Worm (Caenorhabditis elegans) whole organism, L3 larva: ENCODE data around the gene sri-10.

Experiments
- R02D3.7 ChIP-seq: fragments of 150-350 bp; optimal IDR thresholded peaks from 2 replicates; lab custom pipeline; 2014; ENCODE audit warnings: missing biosample characterization, missing genetic modification characterization
- aly-2 ChIP-seq: fragments of 150-350 bp; optimal IDR thresholded peaks from 2 replicates; lab custom pipeline; 2014; ENCODE audit warnings: missing biosample characterization, missing genetic modification characterization
- ama-1 ChIP-seq: fragments of 150-350 bp; optimal IDR thresholded peaks from 2 replicates; lab custom pipeline; 2018
- ceh-16 ChIP-seq: sonication (generic microtip); optimal IDR thresholded peaks from 2 replicates; lab custom pipeline; 2017; ENCODE audit warnings: missing biosample characterization, missing genetic modification characterization
- ceh-28 ChIP-seq: fragments of 150-350 bp; optimal IDR thresholded peaks from 2 replicates; lab custom pipeline; 2014; ENCODE audit warnings: missing biosample characterization, missing genetic modification reagents, missing genetic modification characterization
- ceh-82 ChIP-seq: fragments of 150-350 bp; optimal IDR thresholded peaks from 2 replicates; lab custom pipeline; 2014; ENCODE audit warnings: missing biosample characterization, missing genetic modification characterization
- ceh-9 ChIP-seq: sonication (generic microtip); optimal IDR thresholded peaks from 2 replicates; lab custom pipeline; 2018; ENCODE audit warnings: missing biosample characterization, missing genetic modification characterization
- daf-12 ChIP-seq: fragments of 150-350 bp; optimal IDR thresholded peaks from 2 replicates; lab custom pipeline; 2014; ENCODE audit warnings: missing biosample characterization, missing genetic modification reagents, missing genetic modification characterization
- egl-5 ChIP-seq: fragments of 150-350 bp; optimal IDR thresholded peaks from 2 replicates; lab custom pipeline; 2017; ENCODE audit warnings: missing biosample characterization, missing genetic modification reagents, missing genetic modification characterization, inconsistent platforms
- elt-2 ChIP-seq: sonication (generic microtip); optimal IDR thresholded peaks from 2 replicates; lab custom pipeline; 2016; ENCODE audit warnings: missing genetic modification reagents, mild to moderate bottlenecking, missing genetic modification characterization, missing compliant biosample characterization
- elt-3 ChIP-seq, 3 experiments: fragments of 150-350 bp in 1 of 3; sonication (generic microtip) in 2 of 3; optimal IDR thresholded peaks; 2 replicates in 2 of 3; 4 replicates in 1 of 3; lab custom pipeline; 2014 to 2017; ENCODE audit warnings: missing biosample characterization in 3 of 3, missing genetic modification characterization in 3 of 3
- eor-1 ChIP-seq, 2 experiments: fragments of 150-350 bp; optimal IDR thresholded peaks; 2 replicates each; lab custom pipeline; 2014 to 2018; ENCODE audit warnings: missing biosample characterization in 2 of 2, missing genetic modification characterization in 2 of 2
- fkh-10 ChIP-seq: sonication (generic microtip); optimal IDR thresholded peaks from 2 replicates; lab custom pipeline; 2017; ENCODE audit warnings: missing biosample characterization, missing genetic modification reagents, missing genetic modification characterization
- fkh-2 ChIP-seq: fragments of 150-350 bp; optimal IDR thresholded peaks from 2 replicates; lab custom pipeline; 2014; ENCODE audit warnings: missing biosample characterization, missing genetic modification reagents, missing genetic modification characterization
- fos-1 ChIP-seq: fragments of 150-350 bp; optimal IDR thresholded peaks from 2 replicates; lab custom pipeline; 2014; ENCODE audit warnings: missing biosample characterization, missing genetic modification characterization
- lin-39 ChIP-seq: fragments of 150-350 bp; optimal IDR thresholded peaks from 2 replicates; lab custom pipeline; 2018; ENCODE audit warnings: missing biosample characterization, missing genetic modification reagents, missing genetic modification characterization
- lsy-12 ChIP-seq: sonication (generic microtip); optimal IDR thresholded peaks from 2 replicates; lab custom pipeline; 2016; ENCODE audit warnings: mild to moderate bottlenecking, missing genetic modification characterization, missing compliant biosample characterization
- mdl-1 ChIP-seq: fragments of 150-350 bp; optimal IDR thresholded peaks from 2 replicates; lab custom pipeline; 2014; ENCODE audit warnings: missing biosample characterization, missing genetic modification characterization
- mml-1 ChIP-seq: fragments of 150-350 bp; sonication (generic microtip); optimal IDR thresholded peaks from 3 replicates; lab custom pipeline; 2014; ENCODE audit warnings: missing biosample characterization, missing genetic modification characterization
- nfya-1 ChIP-seq: sonication (generic microtip); optimal IDR thresholded peaks from 2 replicates; lab custom pipeline; 2017; ENCODE audit warnings: missing genetic modification characterization, mild to moderate bottlenecking, missing compliant biosample characterization, antibody characterized with exemption, moderate library complexity; ENCODE audit not compliant: insufficient read depth
- nhr-11 ChIP-seq: fragments of 150-350 bp; optimal IDR thresholded peaks from 2 replicates; lab custom pipeline; 2014; ENCODE audit warnings: missing biosample characterization, missing genetic modification characterization
- nhr-12 ChIP-seq: fragments of 150-350 bp; optimal IDR thresholded peaks from 2 replicates; lab custom pipeline; 2014; ENCODE audit warnings: missing biosample characterization, missing genetic modification characterization
- nhr-23 ChIP-seq: fragments of 150-350 bp; optimal IDR thresholded peaks from 2 replicates; lab custom pipeline; 2014; ENCODE audit warnings: missing biosample characterization, missing genetic modification reagents, missing genetic modification characterization
- nhr-237 ChIP-seq: fragments of 150-350 bp; optimal IDR thresholded peaks from 2 replicates; lab custom pipeline; 2014; ENCODE audit warnings: missing biosample characterization, missing genetic modification characterization
- nhr-43 ChIP-seq: sonication (generic microtip); optimal IDR thresholded peaks from 2 replicates; lab custom pipeline; 2016; ENCODE audit warnings: mild to moderate bottlenecking, missing genetic modification characterization, missing compliant biosample characterization; ENCODE audit not compliant: poor library complexity, severe bottlenecking
- nhr-67 ChIP-seq: fragments of 150-350 bp; optimal IDR thresholded peaks from 2 replicates; lab custom pipeline; 2014; ENCODE audit warnings: missing biosample characterization, missing genetic modification characterization
- nhr-76 ChIP-seq: fragments of 150-350 bp; sonication (generic microtip); optimal IDR thresholded peaks from 5 replicates; lab custom pipeline; 2014; ENCODE audit warnings: missing biosample characterization, missing genetic modification characterization
- pha-4 ChIP-seq: fragments of 150-350 bp; optimal IDR thresholded peaks from 2 replicates; lab custom pipeline; 2014; ENCODE audit warnings: missing biosample characterization, missing genetic modification reagents, missing genetic modification characterization
- sea-2 ChIP-seq: fragments of 150-350 bp; sonication (generic microtip); optimal IDR thresholded peaks from 4 replicates; lab custom pipeline; 2014; ENCODE audit warnings: missing biosample characterization, missing genetic modification reagents, missing genetic modification characterization
- skn-1 ChIP-seq: fragments of 150-350 bp; optimal IDR thresholded peaks from 2 replicates; lab custom pipeline; 2014; ENCODE audit warnings: missing biosample characterization, missing genetic modification characterization
- tbx-2 ChIP-seq: sonication (generic microtip); optimal IDR thresholded peaks from 2 replicates; lab custom pipeline; 2016; ENCODE audit warnings: mild to moderate bottlenecking, missing genetic modification characterization, missing compliant biosample characterization
- unc-39 ChIP-seq: sonication (generic microtip); optimal IDR thresholded peaks from 4 replicates; lab custom pipeline; 2017; ENCODE audit warnings: missing biosample characterization, missing genetic modification characterization
- unc-62 ChIP-seq: fragments of 150-350 bp; sonication (generic microtip); optimal IDR thresholded peaks from 4 replicates; lab custom pipeline; 2014; ENCODE audit warnings: missing biosample characterization, missing genetic modification reagents, missing genetic modification characterization
- zag-1 ChIP-seq: fragments of 150-350 bp; optimal IDR thresholded peaks from 2 replicates; lab custom pipeline; 2014; ENCODE audit warnings: missing biosample characterization, missing genetic modification characterization
- ztf-11 ChIP-seq: fragments of 150-350 bp; optimal IDR thresholded peaks from 2 replicates; lab custom pipeline; 2014; ENCODE audit warnings: missing biosample characterization, missing genetic modification characterization
- ztf-4 ChIP-seq: fragments of 150-350 bp; optimal IDR thresholded peaks from 2 replicates; lab custom pipeline; 2014; ENCODE audit warnings: missing biosample characterization, missing genetic modification characterization

The sri-10 gene

ce11 chrV:18806409-18806808, at the start of gene sri-10:
Gene sri-10 (minus strand): TSS chrV:18806509.
- TF ChIP-seq aly-2 (no peak), nhr-67 (tag; lab: Kevin White, UChicago) (no peak), ztf-11 (tag; lab: Kevin White, UChicago) (no peak), nhr-12 (tag; lab: Kevin White, UChicago) (no peak), mml-1 (tag; lab: Kevin White, UChicago) (no peak), lsy-12 (tag; lab: Kevin White, UChicago) (no peak), elt-2 (no peak)

ce11 chrV:18854788-18855187, 48.5 kb upstream of the sri-10 start:
- TF ChIP-seq egl-5 (tag; lab: Kevin White, UChicago) (no peak), R02D3.7 (tag; lab: Kevin White, UChicago) (no peak), fkh-10 (no peak), elt-2 (peak; percentile 18), aly-2 (no peak), unc-39 (no peak), mdl-1 (tag; lab: Kevin White, UChicago) (no peak), fos-1 (tag; lab: Kevin White, UChicago) (no peak), nfya-1 (tag; lab: Kevin White, UChicago) (no peak), unc-62 (GFP tag; lab: Kevin White, UChicago) (no peak), elt-3 (tag; optimal IDR thresholded peaks at IDR 0.05; lab: Kevin White, UChicago) (no peak), skn-1 (tag; lab: Kevin White, UChicago) (peak; percentile 82), ama-1 (no peak), pha-4 (no peak)
- TF ChIP-seq, all 47 proteins: peak for 2

ce11 chrV:18848578-18848977, 42.3 kb upstream of the sri-10 start:
- TF ChIP-seq sea-2 (GFP tag; lab: Kevin White, UChicago) (no peak), nhr-43 (tag; lab: Kevin White, UChicago) (no peak), ceh-82 (no peak), ztf-11 (tag; lab: Kevin White, UChicago) (no peak), nhr-12 (tag; lab: Kevin White, UChicago) (no peak), ceh-9 (no peak), nhr-76 (tag; lab: Kevin White, UChicago) (no peak), ceh-16 (tag; lab: Kevin White, UChicago) (no peak), aly-2 (no peak), zag-1 (no peak), lsy-12 (tag; lab: Kevin White, UChicago) (no peak), R02D3.7 (tag; lab: Kevin White, UChicago) (no peak), lin-39 (tag; lab: Kevin White, UChicago) (no peak), ztf-4 (no peak), fkh-2 (tag; lab: Kevin White, UChicago) (no peak)

- TF ChIP-seq nhr-76 (tag; lab: Kevin White, UChicago) (no peak), nhr-23 (tag; lab: Kevin White, UChicago) (no peak), fos-1 (tag; lab: Kevin White, UChicago) (no peak), ceh-9 (no peak), nhr-43 (tag; lab: Kevin White, UChicago) (no peak), nhr-237 (no peak), ceh-28 (no peak), pha-4 (no peak), tbx-2 (tag; lab: Kevin White, UChicago) (no peak), elt-3 (tag; optimal IDR thresholded peaks at IDR 0.05; lab: Kevin White, UChicago) (no peak), daf-12 (tag; lab: Kevin White, UChicago) (no peak), zag-1 (no peak), nhr-11 (no peak), unc-62 (GFP tag; lab: Kevin White, UChicago) (no peak), aly-2 (no peak), eor-1 (tag; optimal IDR thresholded peaks at IDR 0.05; lab: Kevin White, UChicago) (no peak), nhr-12 (tag; lab: Kevin White, UChicago) (no peak), ztf-11 (tag; lab: Kevin White, UChicago) (no peak)
These were observed 40.2 kb upstream of the sri-10 start, which contains the start of gene nhr-230 for ce11 chrV:18846480-18846879. Gene nhr-230 (plus strand): TSS chrV:18846780.
